Worm (Caenorhabditis elegans): ENCODE measurements around the gene F54D12.9.

F54D12.9 gene

ce11 chrII:1401474-1401873 is 20.0 kb upstream of the F54D12.9 start, which contains the start of gene Y51H7C.8:
Gene Y51H7C.8 (plus strand): TSS chrII:1401774.
- no peak for TF ChIP-seq ceh-18 (tag; optimal IDR thresholded peaks at IDR 0.05)

DNA sequence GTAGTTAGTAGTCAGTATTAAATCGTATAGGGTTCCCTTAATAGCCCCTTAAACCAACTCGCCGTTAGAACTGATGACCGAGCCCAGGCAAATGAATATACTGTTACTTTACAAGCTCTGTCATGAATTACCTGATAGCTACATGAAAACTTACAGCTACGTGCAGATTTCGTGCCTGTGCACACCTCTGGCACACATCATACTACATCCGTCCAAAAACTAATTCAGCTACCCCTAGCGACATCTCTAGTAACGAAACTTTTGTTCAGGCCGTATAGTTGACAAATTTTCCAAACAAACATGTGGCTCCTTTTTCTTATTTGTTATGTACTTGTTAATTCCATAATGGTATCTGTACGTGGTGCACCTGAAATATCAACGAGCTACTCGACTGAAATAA is 18.6 kb upstream of the F54D12.9 start, which contains the start of gene F54D12.1:
Gene F54D12.1, plus strand, starts transcription at position 301 of the 400 bp plus-strand sequence.
- no peak for TF ChIP-seq npax-4 (tag; optimal IDR thresholded peaks at IDR 0.05)
- TF ChIP-seq C08G9.2 (tag; optimal IDR thresholded peaks at IDR 0.05) = no peak
- no peak for TF ChIP-seq unc-42 (tag; optimal IDR thresholded peaks at IDR 0.05)
- no peak for TF ChIP-seq lin-11 (tag; optimal IDR thresholded peaks at IDR 0.05)
- TF ChIP-seq zip-5 (tag; optimal IDR thresholded peaks at IDR 0.05) = no peak
- no peak for TF ChIP-seq nhr-11 (tag; optimal IDR thresholded peaks at IDR 0.05)
- no peak for TF ChIP-seq fkh-10 (GFP tag; optimal IDR thresholded peaks at IDR 0.05)
- no peak for TF ChIP-seq C38D4.7 (GFP tag; optimal IDR thresholded peaks at IDR 0.05)
- TF ChIP-seq ceh-19 (GFP tag; optimal IDR thresholded peaks at IDR 0.05) = no peak
- no peak for TF ChIP-seq lim-6 (tag; optimal IDR thresholded peaks at IDR 0.05)
- no peak for TF ChIP-seq tbx-7 (tag; optimal IDR thresholded peaks at IDR 0.05)
- no peak for TF ChIP-seq ceh-9 (tag; optimal IDR thresholded peaks at IDR 0.05)
- TF ChIP-seq madf-2 (tag; optimal IDR thresholded peaks at IDR 0.05) = no peak
- TF ChIP-seq ceh-30 (tag; optimal IDR thresholded peaks at IDR 0.05) = no peak
- no peak for TF ChIP-seq T23F11.4 (GFP tag; optimal IDR thresholded peaks at IDR 0.05)
- no peak for TF ChIP-seq pros-1 (tag; optimal IDR thresholded peaks at IDR 0.05)
- TF ChIP-seq gmeb-2 (tag; optimal IDR thresholded peaks at IDR 0.05) = no peak
- no peak for TF ChIP-seq dve-1 (tag; optimal IDR thresholded peaks at IDR 0.05)

DNA sequence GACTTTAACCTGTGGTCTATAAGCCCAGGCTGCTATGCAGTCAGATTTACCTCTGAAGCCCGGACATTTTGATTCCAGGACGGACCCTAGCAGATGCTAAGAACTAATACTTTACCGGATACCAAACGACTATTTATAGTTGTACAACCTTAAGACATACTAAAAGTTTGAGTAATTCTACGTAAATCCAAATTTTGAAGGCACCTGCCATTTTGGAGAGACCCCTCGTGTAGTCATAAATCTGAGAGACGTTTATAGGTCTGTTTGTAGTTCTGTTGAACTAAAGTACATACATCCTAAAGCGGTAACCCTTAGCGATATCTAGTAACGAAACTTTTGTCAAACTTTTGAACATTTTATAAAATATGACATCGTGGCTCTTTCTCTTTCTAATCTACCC is 16.9 kb upstream of the F54D12.9 start, which contains the start of gene F54D12.2:
Gene F54D12.2, plus strand, starts transcription at position 301 of the 400 bp plus-strand sequence.
- TF ChIP-seq pax-1 (tag; optimal IDR thresholded peaks at IDR 0.05) (no peak), ceh-34 (tag; optimal IDR thresholded peaks at IDR 0.05) (no peak), ceh-22 (tag; optimal IDR thresholded peaks at IDR 0.05) (no peak)

ce11 chrII:1397703-1398102 is 16.2 kb upstream of the F54D12.9 start, which contains the start of gene F54D12.8:
Gene F54D12.8 (minus strand): TSS chrII:1398038.
- TF ChIP-seq sox-2 (GFP tag; IDR thresholded peaks at IDR 0.05) (no peak), K09A11.1 (tag; optimal IDR thresholded peaks at IDR 0.05; ENCODE audit: insufficient read depth) (no peak), ceh-18 (tag; optimal IDR thresholded peaks at IDR 0.05) (no peak), elt-4 (tag; optimal IDR thresholded peaks at IDR 0.05) (no peak), sdc-2 (tag; optimal IDR thresholded peaks at IDR 0.05) (no peak), dmd-4 (tag; optimal IDR thresholded peaks at IDR 0.05; ENCODE audit: borderline replicate concordance) (no peak), lim-6 (tag; optimal IDR thresholded peaks at IDR 0.05) (no peak), gmeb-2 (tag; optimal IDR thresholded peaks at IDR 0.05) (no peak), fax-1 (tag; optimal IDR thresholded peaks at IDR 0.05) (no peak), hlh-6 (tag; optimal IDR thresholded peaks at IDR 0.05) (no peak), ceh-14 (tag; optimal IDR thresholded peaks at IDR 0.05) (no peak), unc-86 (tag; optimal IDR thresholded peaks at IDR 0.05) (no peak), C38D4.7 (GFP tag; optimal IDR thresholded peaks at IDR 0.05) (no peak), unc-42 (tag; optimal IDR thresholded peaks at IDR 0.05) (no peak), eyg-1 (tag; optimal IDR thresholded peaks at IDR 0.05) (no peak), ceh-30 (tag; optimal IDR thresholded peaks at IDR 0.05) (no peak), dve-1 (tag; optimal IDR thresholded peaks at IDR 0.05) (no peak)

- no peak for TF ChIP-seq sox-2 (GFP tag; IDR thresholded peaks at IDR 0.05)
- TF ChIP-seq ceh-18 (tag; optimal IDR thresholded peaks at IDR 0.05) = no peak
- TF ChIP-seq C08G9.2 (tag; optimal IDR thresholded peaks at IDR 0.05) = no peak
- TF ChIP-seq ceh-22 (tag; optimal IDR thresholded peaks at IDR 0.05) = no peak
- no peak for TF ChIP-seq pha-4 (tag; optimal IDR thresholded peaks at IDR 0.05)
- no peak for TF ChIP-seq ceh-19 (GFP tag; optimal IDR thresholded peaks at IDR 0.05)
- no peak for TF ChIP-seq tbx-7 (tag; optimal IDR thresholded peaks at IDR 0.05)
- no peak for TF ChIP-seq ttx-3 (tag; optimal IDR thresholded peaks at IDR 0.05)
- TF ChIP-seq ceh-30 (tag; optimal IDR thresholded peaks at IDR 0.05) = no peak
- no peak for TF ChIP-seq odd-2 (tag; optimal IDR thresholded peaks at IDR 0.05)
- TF ChIP-seq elt-2 (tag; optimal IDR thresholded peaks at IDR 0.05) = no peak
- TF ChIP-seq K02D7.2 (tag; optimal IDR thresholded peaks at IDR 0.05) = no peak
- TF ChIP-seq pag-3 (tag; optimal IDR thresholded peaks at IDR 0.05; ENCODE audit: borderline replicate concordance) = no peak
- no peak for TF ChIP-seq sdc-2 (tag; optimal IDR thresholded peaks at IDR 0.05)
These were observed 5.0 kb upstream of the F54D12.9 start, which contains the start of gene aat-7 for ce11 chrII:1386478-1386877. Gene aat-7 (plus strand): TSS chrII:1386870.
